Worm (Caenorhabditis elegans) whole organism, mixed stage, embryonic: Measurements from ENCODE around the gene psmd-9.

Experiments
- blmp-1 ChIP-seq: fragments of 150-350 bp; optimal IDR thresholded peaks from 2 replicates; lab custom pipeline; 2014; ENCODE audit warnings: missing biosample characterization, missing genetic modification characterization
- drap-1 ChIP-seq: fragments of 200-800 bp; sonication (Bioruptor generic); optimal IDR thresholded peaks from 3 replicates; lab custom pipeline; 2018; ENCODE audit warnings: mild to moderate bottlenecking, missing genetic modification characterization, missing compliant biosample characterization
- lin-13 ChIP-seq: fragments of 150-350 bp; optimal IDR thresholded peaks from 2 replicates; lab custom pipeline; 2014; ENCODE audit warnings: missing biosample characterization, missing genetic modification characterization
- lsy-2 ChIP-seq: fragments of 150-350 bp; optimal IDR thresholded peaks from 2 replicates; lab custom pipeline; 2014; ENCODE audit warnings: missing biosample characterization, missing genetic modification characterization
- mab-5 ChIP-seq: fragments of 150-350 bp; optimal IDR thresholded peaks from 2 replicates; lab custom pipeline; 2014; ENCODE audit warnings: missing biosample characterization, missing genetic modification characterization
- nhr-28 ChIP-seq: fragments of 150-350 bp; optimal IDR thresholded peaks from 2 replicates; lab custom pipeline; 2014; ENCODE audit warnings: missing biosample characterization, missing genetic modification characterization
- nhr-76 ChIP-seq: sonication (generic microtip); optimal IDR thresholded peaks from 2 replicates; lab custom pipeline; 2017; ENCODE audit warnings: missing biosample characterization, missing genetic modification characterization
- snpc-4 ChIP-seq: fragments of 150-350 bp; optimal IDR thresholded peaks from 2 replicates; lab custom pipeline; 2014; ENCODE audit warnings: missing biosample characterization, missing genetic modification characterization
- unc-39 ChIP-seq: fragments of 150-350 bp; optimal IDR thresholded peaks from 2 replicates; lab custom pipeline; 2014; ENCODE audit warnings: missing biosample characterization, missing genetic modification characterization

- TF ChIP-seq lin-13 (tag; lab: Kevin White, UChicago), result no peak
- no peak for TF ChIP-seq snpc-4
- no peak for TF ChIP-seq unc-39
- no peak for TF ChIP-seq nhr-28 (tag; lab: Kevin White, UChicago)
- TF ChIP-seq nhr-76 (tag; lab: Kevin White, UChicago), result no peak
- TF ChIP-seq blmp-1 (tag; lab: Kevin White, UChicago), result no peak
- no peak for TF ChIP-seq drap-1 (GFP tag; lab: Kevin White, UChicago)
- TF ChIP-seq mab-5, result no peak
- TF ChIP-seq lsy-2 (tag; lab: Kevin White, UChicago), result no peak
These were observed 6.8 kb downstream of the psmd-9 start for ce11 chrII:6908689-6909088.
